Fruit fly (Drosophila melanogaster): ENCODE data around the gene Ref2.

Ref2 gene

dm6 chr2L:12681603-12682368 lies 35.6 kb upstream of the Ref2 start (continued):
- TF ChIP-seq Vsx1 (GFP tag; optimal IDR thresholded peaks at IDR 0.05) (no peak), z (GFP tag; IDR thresholded peaks at IDR 0.05) (no peak), CG10431 (GFP tag; optimal IDR thresholded peaks at IDR 0.05) (peak; percentile 48), Rx (GFP tag; IDR thresholded peaks at IDR 0.05) (no peak), CG8924 (tag; optimal IDR thresholded peaks at IDR 0.05) (peak; percentile 1), cas (GFP tag; IDR thresholded peaks at IDR 0.05) (no peak), oc (tag; optimal IDR thresholded peaks at IDR 0.05) (peak; percentile 21), pzg (GFP tag; optimal IDR thresholded peaks at IDR 0.05) (no peak), bigmax (GFP tag; optimal IDR thresholded peaks at IDR 0.05) (no peak), D19A (tag; optimal IDR thresholded peaks at IDR 0.05) (no peak), Dll (GFP tag; IDR thresholded peaks at IDR 0.05; ENCODE audit: partially characterized antibody) (0 out of 4 replicates have a peak, but pooled peaks have one; percentile 21), bsh (GFP tag; optimal IDR thresholded peaks at IDR 0.05) (peak in 1 of 2 experiments; percentile 6), CG9817 (tag; optimal IDR thresholded peaks at IDR 0.05) (no peak), seq (GFP tag; IDR thresholded peaks at IDR 0.05) (peak; percentile 70; the same call in 1 of the 2 replicates), D (optimal IDR thresholded peaks at IDR 0.05) (no peak), D (GFP tag; optimal IDR thresholded peaks at IDR 0.05) (peak; percentile 29), Oaz (GFP tag; IDR thresholded peaks at IDR 0.05) (no peak), slou (GFP tag; optimal IDR thresholded peaks at IDR 0.05) (no peak), wek (GFP tag; optimal IDR thresholded peaks at IDR 0.05) (no peak), CG13296 (GFP tag; optimal IDR thresholded peaks at IDR 0.05) (no peak), CG12071 (GFP tag; optimal IDR thresholded peaks at IDR 0.05) (no peak), sens (GFP tag) (peak; percentile 85), CG31388 (GFP tag; optimal IDR thresholded peaks at IDR 0.05) (no peak), crol (GFP tag; IDR thresholded peaks at IDR 0.05) (no peak), CG17912 (GFP tag; optimal IDR thresholded peaks at IDR 0.05) (no peak), fru (optimal IDR thresholded peaks at IDR 0.05) (no peak), dati (GFP tag; IDR thresholded peaks at IDR 0.05) (no peak), ttk (GFP tag; IDR thresholded peaks at IDR 0.05) (no peak), crc (GFP tag; optimal IDR thresholded peaks at IDR 0.05) (no peak), CG18764 (GFP tag; optimal IDR thresholded peaks at IDR 0.05) (no peak), NfI (GFP tag; optimal IDR thresholded peaks at IDR 0.05) (no peak), abd-A (tag; optimal IDR thresholded peaks at IDR 0.05) (peak; percentile 33), Dip3 (GFP tag; optimal IDR thresholded peaks at IDR 0.05) (no peak), Awh (GFP tag; IDR thresholded peaks at IDR 0.05) (no peak)

- TF ChIP-seq CG4707 (GFP tag; optimal IDR thresholded peaks at IDR 0.05) (peak; percentile 21), CG15479 (GFP tag; optimal IDR thresholded peaks at IDR 0.05) (peak; percentile 59), zen (tag; optimal IDR thresholded peaks at IDR 0.05) (peak; percentile 67), vvl (GFP tag; IDR thresholded peaks at IDR 0.05) (no peak), twi (tag; optimal IDR thresholded peaks at IDR 0.05) (peak; percentile 57)
Observed at dm6 chr2L:12679310-12679709, 33.2 kb upstream of the Ref2 start.

- no peak for TF ChIP-seq CG12071 (GFP tag; optimal IDR thresholded peaks at IDR 0.05)
- no peak for TF ChIP-seq CG17912 (GFP tag; optimal IDR thresholded peaks at IDR 0.05)
- no peak for TF ChIP-seq kah (GFP tag; optimal IDR thresholded peaks at IDR 0.05)
- TF ChIP-seq CG6765 (GFP tag; optimal IDR thresholded peaks at IDR 0.05), result no peak
- TF ChIP-seq Deaf1 (tag; optimal IDR thresholded peaks at IDR 0.05), result no peak
- TF ChIP-seq CG32532 (GFP tag; IDR thresholded peaks at IDR 0.05), result no peak
- no peak for TF ChIP-seq CG4404 (GFP tag; IDR thresholded peaks at IDR 0.05)
- peak; percentile 85 to 97 for TF ChIP-seq insv (GFP tag; optimal IDR thresholded peaks at IDR 0.05)
- no peak for TF ChIP-seq bigmax (GFP tag; optimal IDR thresholded peaks at IDR 0.05)
- TF ChIP-seq E2f1 (GFP tag; IDR thresholded peaks at IDR 0.05), result no peak
- TF ChIP-seq sqz (GFP tag; optimal IDR thresholded peaks at IDR 0.05), result peak; percentile 30
- no peak for TF ChIP-seq tgo (GFP tag; IDR thresholded peaks at IDR 0.05)
- TF ChIP-seq ewg (GFP tag; optimal IDR thresholded peaks at IDR 0.05), result peak; percentile 3
- TF ChIP-seq Lim3 (GFP tag; IDR thresholded peaks at IDR 0.05), result no peak
- TF ChIP-seq otp (GFP tag; IDR thresholded peaks at IDR 0.05), result no peak
Observed at dm6 chr2L:12678286-12678685, 32.1 kb upstream of the Ref2 start.

All from whole organism, embryonic.